Fruit fly (Drosophila melanogaster) whole organism, larva: ENCODE measurements around the gene Nse1.

ENCODE experiments used
- noc ChIP-seq: fragments of 200-800 bp; sonication (Bioruptor generic); optimal IDR thresholded peaks from 3 replicates; lab custom pipeline; 2019; ENCODE audit warnings: missing biosample characterization, mild to moderate bottlenecking, missing genetic modification characterization, moderate library complexity

Nse1 gene

dm6 chr2L:6648163-6648628 is 29.2 kb downstream of the Nse1 start:
- TF ChIP-seq noc (tag; lab: Kevin White, UChicago), result peak; percentile 95

dm6 chr2L:6647103-6647711 is 30.2 kb downstream of the Nse1 start:
- peak; percentile 92 for TF ChIP-seq noc (tag; lab: Kevin White, UChicago)

dm6 chr2L:6644421-6645059 is 32.9 kb downstream of the Nse1 start:
- TF ChIP-seq noc (tag; lab: Kevin White, UChicago), result peak; percentile 33

- peak; percentile 33 for TF ChIP-seq noc (tag; lab: Kevin White, UChicago)
Measured at dm6 chr2L:6643218-6643756, 34.1 kb downstream of the Nse1 start.

- no peak for TF ChIP-seq noc (tag; lab: Kevin White, UChicago)
Measured at dm6 chr2L:6632307-6632706, 45.1 kb downstream of the Nse1 start, which contains the start of gene Oatp26F. Gene Oatp26F, minus strand, starts transcription at chr2L:6632407.
